Worm (Caenorhabditis elegans): ENCODE results near the gene spl-2.

ce11 chrV:9173789-9174188 is 27.1 kb upstream of the spl-2 start, which contains the start of gene pqn-16:
- no peak for TF ChIP-seq dao-5 (tag; optimal IDR thresholded peaks at IDR 0.05)
- TF ChIP-seq W03F9.2 (tag; optimal IDR thresholded peaks at IDR 0.05) = no peak
- TF ChIP-seq him-1 (tag; optimal IDR thresholded peaks at IDR 0.05) = no peak
